Worm (Caenorhabditis elegans): ENCODE measurements around the gene B0524.6.

B0524.6 gene

DNA sequence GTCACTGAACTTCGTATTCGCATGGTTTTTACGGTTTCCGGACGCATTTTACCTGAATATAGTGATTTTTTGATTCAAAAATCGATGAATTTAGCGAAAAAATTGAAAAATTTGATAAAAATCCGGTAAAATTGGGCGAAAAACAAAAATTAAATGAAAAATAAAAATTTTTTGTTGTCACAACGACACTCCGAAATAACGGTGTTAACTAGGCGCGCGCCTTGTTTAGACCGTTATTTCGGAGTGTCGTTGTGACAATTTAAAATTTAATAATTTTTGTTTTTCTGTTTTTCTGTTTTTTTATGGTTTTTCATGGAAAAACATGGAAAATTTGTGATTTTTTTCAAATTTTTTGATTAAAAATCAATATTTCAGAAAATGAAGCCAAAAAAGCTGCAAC is at the start of gene B0524.6, which contains the start of gene pqn-41:
Gene B0524.6 (minus strand): TSS at position 52 of the 400 bp plus-strand sequence.
Gene pqn-41 (plus strand): TSS at position 370 of the 400 bp plus-strand sequence.
- TF ChIP-seq unc-62 (GFP tag; optimal IDR thresholded peaks at IDR 0.05): no peak

DNA sequence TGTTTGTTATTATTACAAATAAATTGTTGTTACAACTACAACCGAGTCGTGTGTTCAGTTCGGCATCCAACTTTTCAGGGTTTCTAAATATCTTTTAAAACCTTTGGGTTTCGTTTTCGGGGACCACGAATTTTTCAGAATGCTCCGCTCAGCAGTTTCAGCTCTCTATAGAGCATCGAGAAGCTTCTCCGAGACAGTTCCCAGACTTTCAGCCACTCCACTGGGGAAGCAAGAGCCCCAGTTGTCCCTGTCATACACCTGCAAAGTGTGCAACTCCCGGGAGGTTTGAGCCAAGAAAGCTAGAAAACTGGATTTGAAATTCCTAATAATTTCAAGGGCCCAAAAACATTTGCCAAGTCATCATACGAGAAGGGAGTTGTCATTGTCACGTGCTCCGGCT is 45.9 kb upstream of the B0524.6 start, which contains the start of gene F53A3.7:
Gene F53A3.7 (plus strand): TSS at position 139 of the 400 bp plus-strand sequence.
- no peak for TF ChIP-seq unc-62 (GFP tag; optimal IDR thresholded peaks at IDR 0.05)

DNA sequence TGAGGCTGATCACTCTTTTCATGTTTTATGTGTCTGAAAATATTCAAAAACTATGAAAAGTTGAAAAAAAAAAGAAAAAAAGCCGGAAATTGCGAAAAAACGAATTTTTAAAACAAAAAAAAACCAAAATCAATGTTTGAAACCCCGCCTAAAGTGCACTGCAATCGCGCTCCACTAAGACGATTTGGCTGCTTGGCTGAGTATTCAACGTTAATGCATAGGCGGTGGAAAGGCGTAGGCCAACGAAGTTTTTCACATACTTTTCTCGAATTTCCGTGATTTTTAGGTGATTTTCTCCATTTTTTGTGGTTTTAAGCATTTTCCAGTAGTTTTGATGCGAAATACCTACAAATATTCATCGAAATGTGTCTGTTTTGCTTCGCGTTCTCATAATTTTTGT is 44.8 kb upstream of the B0524.6 start, which contains the start of the genes polh-1 and rps-22:
Gene polh-1 (minus strand): TSS at position 34 of the 400 bp plus-strand sequence.
Gene rps-22 (plus strand): TSS at position 300 of the 400 bp plus-strand sequence.
- TF ChIP-seq unc-62 (GFP tag; optimal IDR thresholded peaks at IDR 0.05): no peak

DNA sequence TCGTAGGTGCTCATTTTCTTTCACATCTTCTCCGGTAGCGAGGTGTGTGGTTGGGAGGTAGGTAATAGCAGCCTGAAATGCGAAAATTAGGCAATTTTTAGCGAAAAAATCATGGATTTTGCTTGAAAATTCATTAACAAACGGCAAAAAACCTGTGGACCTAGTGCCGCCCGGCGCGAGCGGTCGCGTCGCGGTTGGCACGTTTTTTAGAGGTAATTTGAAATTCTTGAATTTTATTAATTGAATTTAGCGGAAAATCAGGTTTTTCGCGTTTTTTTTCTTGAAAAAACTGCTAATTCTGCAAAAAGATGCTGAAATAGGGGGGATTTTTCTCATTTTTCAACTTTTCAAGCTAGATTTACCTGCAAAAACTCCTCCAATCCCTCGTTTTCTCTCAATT is 43.9 kb upstream of the B0524.6 start:
- TF ChIP-seq unc-62 (GFP tag; optimal IDR thresholded peaks at IDR 0.05): no peak

ce11 chrIII:1947851-1948250 is 42.4 kb upstream of the B0524.6 start:
- TF ChIP-seq unc-62 (GFP tag; optimal IDR thresholded peaks at IDR 0.05): no peak

DNA sequence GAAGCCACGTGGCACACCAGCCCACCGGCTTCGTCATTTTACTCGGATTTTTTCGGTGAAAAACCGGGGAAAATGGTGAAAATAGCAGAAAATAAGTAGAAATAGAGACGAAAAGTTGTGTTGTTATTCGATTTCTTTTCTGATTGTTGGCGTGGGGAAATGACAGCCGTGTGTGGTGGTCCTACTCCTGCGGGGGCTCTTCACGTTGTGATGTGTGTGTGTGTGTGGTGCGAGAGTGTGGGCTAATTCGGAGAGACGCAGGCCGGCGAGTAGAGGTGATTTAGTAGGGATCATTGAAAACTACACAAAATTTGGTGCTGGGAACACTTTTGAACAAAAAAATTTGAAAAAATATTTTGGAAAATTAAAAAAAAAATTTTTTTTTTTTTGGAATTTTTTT is 38.0 kb upstream of the B0524.6 start, which contains the start of gene F53A3.1:
Gene F53A3.1 (minus strand): TSS at position 150 of the 400 bp plus-strand sequence.
- TF ChIP-seq unc-62 (GFP tag; optimal IDR thresholded peaks at IDR 0.05): no peak

ce11 chrIII:1939625-1939988 is 34.2 kb upstream of the B0524.6 start:
- no peak for TF ChIP-seq unc-62 (GFP tag; optimal IDR thresholded peaks at IDR 0.05)

DNA sequence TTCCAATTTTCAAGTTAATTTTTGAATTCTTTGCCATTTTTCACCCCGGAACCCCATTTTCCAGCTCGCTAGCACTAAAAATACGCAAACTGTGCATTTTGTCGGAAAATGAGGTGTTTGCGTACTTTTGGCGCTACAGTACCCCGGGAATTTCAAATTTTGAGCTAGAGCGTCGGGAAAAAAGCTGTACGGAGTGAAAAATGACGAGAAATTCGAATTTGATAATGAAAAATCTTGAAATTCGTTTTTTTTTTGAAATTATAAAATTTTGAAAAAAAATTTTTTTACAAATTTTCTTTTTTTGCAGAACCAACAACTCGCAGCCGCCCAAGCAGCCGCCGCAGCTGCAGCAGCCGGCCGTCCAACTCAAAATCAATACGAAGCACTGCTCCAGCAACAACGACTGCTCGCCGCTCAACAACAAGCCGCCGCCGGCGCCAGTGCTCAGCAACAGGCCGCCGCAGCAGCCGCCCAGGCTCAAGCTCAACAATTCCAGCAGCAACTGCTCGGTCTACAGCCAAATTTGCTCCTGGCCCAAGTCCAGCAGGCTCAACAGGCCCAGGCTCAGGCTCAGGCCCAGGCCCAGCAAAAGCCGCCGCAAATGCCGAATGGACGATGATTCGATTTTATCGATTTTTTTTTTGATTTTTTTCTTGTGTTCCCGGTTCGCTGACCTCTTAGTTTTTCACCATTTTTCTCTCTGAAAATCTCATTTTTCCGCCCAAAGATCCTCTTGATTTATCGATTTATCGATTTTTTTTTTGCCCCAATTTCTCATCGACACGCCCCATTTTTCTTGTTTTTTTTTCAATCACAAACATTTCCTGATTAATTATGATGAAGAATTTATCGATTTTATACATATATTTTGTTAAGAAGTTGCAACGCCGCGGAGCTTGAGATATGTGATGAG is 33.5 kb upstream of the B0524.6 start:
- no peak for TF ChIP-seq unc-62 (GFP tag; optimal IDR thresholded peaks at IDR 0.05)

ce11 chrIII:1937879-1938438 is 32.5 kb upstream of the B0524.6 start:
- TF ChIP-seq unc-62 (GFP tag; optimal IDR thresholded peaks at IDR 0.05): no peak

DNA sequence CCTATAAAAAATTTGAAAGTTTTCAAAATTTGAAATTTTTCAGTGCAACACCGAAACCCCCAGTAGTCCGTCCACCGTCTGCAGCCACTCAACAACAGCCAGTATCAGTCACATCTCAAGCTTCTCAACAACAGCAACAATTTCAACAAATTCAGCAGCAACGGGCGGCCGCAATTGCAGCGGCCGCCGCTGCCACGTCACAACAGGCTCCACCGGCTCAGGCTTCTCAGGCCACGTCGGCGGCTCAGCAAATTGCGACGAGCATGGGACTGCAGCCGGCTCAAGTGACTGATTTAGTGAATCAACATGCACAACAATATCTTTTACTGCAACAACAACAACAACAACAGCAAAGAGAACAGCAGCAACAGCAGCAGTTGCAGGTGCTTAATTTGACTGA is 28.7 kb upstream of the B0524.6 start:
- TF ChIP-seq unc-62 (GFP tag; optimal IDR thresholded peaks at IDR 0.05): no peak

DNA sequence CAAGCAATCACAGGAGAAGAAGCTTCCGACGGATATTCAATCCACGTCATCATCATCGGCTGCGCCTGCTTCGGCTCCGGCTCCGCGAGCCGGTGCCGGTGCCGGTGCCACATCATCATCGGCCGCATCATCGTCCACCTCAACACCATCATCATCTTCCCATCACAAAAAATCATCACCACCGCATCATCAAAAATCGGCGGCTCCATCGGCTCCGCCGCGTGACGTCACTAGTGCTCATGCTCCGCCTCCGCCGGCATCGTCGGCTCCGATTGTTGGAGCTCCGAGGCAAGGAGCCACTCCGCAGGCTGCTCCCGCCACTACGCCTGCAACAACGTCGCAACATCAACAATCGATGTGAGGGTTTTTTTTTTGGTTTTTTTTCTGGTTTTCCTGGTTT is 26.6 kb upstream of the B0524.6 start:
- no peak for TF ChIP-seq unc-62 (GFP tag; optimal IDR thresholded peaks at IDR 0.05)

ce11 chrIII:1931509-1931908 is 26.1 kb upstream of the B0524.6 start:
- no peak for TF ChIP-seq unc-62 (GFP tag; optimal IDR thresholded peaks at IDR 0.05)

ce11 chrIII:1930714-1931273 is 25.4 kb upstream of the B0524.6 start:
- no peak for TF ChIP-seq unc-62 (GFP tag; optimal IDR thresholded peaks at IDR 0.05)

ce11 chrIII:1928741-1929499 is 23.5 kb upstream of the B0524.6 start:
- TF ChIP-seq unc-62 (GFP tag; optimal IDR thresholded peaks at IDR 0.05): no peak

DNA sequence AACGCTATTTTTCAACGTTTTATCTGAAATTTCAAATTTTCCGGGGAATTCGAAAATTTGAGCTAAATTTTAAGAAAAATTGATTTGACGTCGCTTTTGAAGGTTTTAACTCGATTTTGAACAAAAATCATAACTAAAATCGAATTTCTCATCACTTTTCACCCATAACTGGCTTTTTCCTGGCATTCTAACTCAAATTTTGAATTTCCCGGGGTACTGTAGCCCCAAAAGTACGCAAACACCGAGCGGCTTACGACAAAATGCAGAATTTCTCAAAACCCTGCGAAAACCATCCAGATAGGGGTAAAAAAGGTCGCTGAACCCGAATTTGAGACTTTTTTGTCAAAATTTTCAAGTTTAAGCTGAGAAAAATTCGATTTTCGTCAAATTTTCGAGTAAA is 21.8 kb upstream of the B0524.6 start:
- no peak for TF ChIP-seq unc-62 (GFP tag; optimal IDR thresholded peaks at IDR 0.05)

ce11 chrIII:1926456-1926855 is 21.0 kb upstream of the B0524.6 start:
- no peak for TF ChIP-seq unc-62 (GFP tag; optimal IDR thresholded peaks at IDR 0.05)
